Fruit fly (Drosophila melanogaster) whole organism, larva: ENCODE data around the gene CG9399.

Source experiments
- noc ChIP-seq: fragments of 200-800 bp; sonication (Bioruptor generic); optimal IDR thresholded peaks from 3 replicates; lab custom pipeline; 2019; ENCODE audit warnings: missing biosample characterization, mild to moderate bottlenecking, missing genetic modification characterization, moderate library complexity

The CG9399 gene

dm6 chr3R:9533181-9534124 lies 40.6 kb downstream of the CG9399 start:
- peak; percentile 98 for TF ChIP-seq noc

- no peak for TF ChIP-seq noc
Observed at dm6 chr3R:9532437-9533180, 41.4 kb downstream of the CG9399 start, which contains the start of gene by. Gene by, minus strand, starts transcription at chr3R:9533011.

- no peak for TF ChIP-seq noc
Observed at dm6 chr3R:9529913-9530312, 44.1 kb downstream of the CG9399 start.

dm6 chr3R:9529387-9529897 lies 44.6 kb downstream of the CG9399 start:
- no peak for TF ChIP-seq noc

- TF ChIP-seq noc: peak; percentile 96
Observed at dm6 chr3R:9527907-9528842, 45.8 kb downstream of the CG9399 start.
